Worm (Caenorhabditis elegans): ENCODE results near the gene R02D5.8.

R02D5.8 gene

ce11 chrV:14468931-14469330 is 50.2 kb downstream of the R02D5.8 start, which contains the start of gene clec-57:
Gene clec-57, plus strand, starts transcription at chrV:14469231.
- TF ChIP-seq nfya-1 (tag; optimal IDR thresholded peaks at IDR 0.05) (no peak), lin-11 (tag; optimal IDR thresholded peaks at IDR 0.05) (no peak), ref-2 (tag; optimal IDR thresholded peaks at IDR 0.05) (no peak)
